Fruit fly (Drosophila melanogaster) whole organism, wandering third instar larva: Measurements from ENCODE around the gene CG32071.

Source experiments
- HLH106 ChIP-seq: fragments of 200-800 bp; optimal IDR thresholded peaks from 3 replicates; lab custom pipeline; 2019; ENCODE audit warnings: missing biosample characterization, mild to moderate bottlenecking, missing genetic modification characterization, moderate library complexity
- Mio ChIP-seq: sonication (Bioruptor generic); optimal IDR thresholded peaks from 2 replicates; lab custom pipeline; 2016; ENCODE audit warnings: missing biosample characterization, missing genetic modification characterization
- OdsH ChIP-seq: fragments of 200-800 bp; sonication (Bioruptor generic); optimal IDR thresholded peaks from 2 replicates; lab custom pipeline; 2016; ENCODE audit warnings: missing biosample characterization, mild to moderate bottlenecking, missing genetic modification characterization
- dl ChIP-seq, 2 experiments: fragments of 175-275, 200-275 bp in 1 of 2; fragments of 200-275 bp in 1 of 2; sonication (Bioruptor generic); optimal IDR thresholded peaks; lab custom pipeline; 2018; ENCODE audit warnings: mild to moderate bottlenecking in 2 of 2, missing biosample characterization in 2 of 2, missing genetic modification characterization in 2 of 2, moderate library complexity in 2 of 2; ENCODE audit not compliant: partially characterized antibody in 2 of 2, insufficient read depth in 1 of 2
- ey ChIP-seq: fragments of 200-800 bp; sonication (Bioruptor generic); optimal IDR thresholded peaks from 2 replicates; lab custom pipeline; 2016; ENCODE audit warnings: missing biosample characterization, missing genetic modification characterization
- lola ChIP-seq: fragments of >200 bp; optimal IDR thresholded peaks from 2 replicates; lab custom pipeline; 2017; ENCODE audit warnings: missing biosample characterization, missing genetic modification characterization
- pan ChIP-seq: fragments of >200 bp; optimal IDR thresholded peaks from 2 replicates; lab custom pipeline; 2017
- psq ChIP-seq: fragments of 200-800 bp; sonication (Bioruptor generic); optimal IDR thresholded peaks from 3 replicates; lab custom pipeline; 2017; ENCODE audit warnings: missing biosample characterization, mild to moderate bottlenecking, missing genetic modification characterization, moderate library complexity

DNA sequence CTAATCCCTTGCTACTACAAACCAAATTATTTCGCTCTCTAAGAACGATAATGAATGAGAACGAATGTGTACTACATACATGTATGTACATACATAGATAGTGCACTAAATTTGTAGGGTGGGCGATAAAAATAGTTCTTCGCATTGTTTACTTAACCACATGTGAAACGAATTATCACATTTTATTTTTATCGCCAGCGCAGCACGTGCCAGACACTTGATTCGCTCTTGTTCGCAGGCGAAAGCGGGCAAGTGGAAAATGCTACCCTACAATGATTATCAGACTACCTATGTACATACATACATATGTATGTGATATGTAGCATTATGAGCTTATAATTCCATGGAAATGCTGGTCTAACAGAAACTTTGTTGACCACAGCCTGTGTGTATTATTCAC, 17.9 kb downstream of the CG32071 start:
- TF ChIP-seq ey (no peak), psq (GFP tag; lab: Kevin White, UChicago) (no peak), dl (GFP tag; optimal IDR thresholded peaks at IDR 0.05; lab: Kevin White, UChicago; ENCODE audit: insufficient read depth in 1 of 2, partially characterized antibody in 2 of 2) (no peak), HLH106 (tag; lab: Kevin White, UChicago) (no peak), OdsH (no peak), lola (GFP tag; lab: Kevin White, UChicago) (no peak), Mio (GFP tag; lab: Kevin White, UChicago) (no peak), pan (lab: Kevin White, UChicago) (no peak)
